Worm (Caenorhabditis elegans): ENCODE data around the gene B0272.3.

- no peak for TF ChIP-seq elt-1 (tag; optimal IDR thresholded peaks at IDR 0.05; ENCODE audit: borderline replicate concordance, insufficient read depth)
- TF ChIP-seq nhr-12 (tag; optimal IDR thresholded peaks at IDR 0.05): no peak
Measured at ce11 chrX:9467573-9467972, 36.3 kb downstream of the B0272.3 start.

Measured in whole organism, mixed stage, embryonic.